Worm (Caenorhabditis elegans) whole organism, midembryonic: ENCODE data around the gene Y26E6A.3.

ENCODE experiments used
- med-1 ChIP-seq: sonication (generic microtip); optimal IDR thresholded peaks from 2 replicates; lab custom pipeline; 2017; ENCODE audit warnings: missing genetic modification characterization, mild to moderate bottlenecking, missing compliant biosample characterization, antibody characterized with exemption, missing genetic modification reagents; ENCODE audit not compliant: insufficient read depth
- ref-1 ChIP-seq: fragments of 200-800 bp; sonication (Bioruptor generic); conservative IDR thresholded peaks from 2 replicates; pipeline ENCODE4 v1.3.6; 2022; ENCODE audit warnings: missing genetic modification reagents, missing genetic modification characterization, missing compliant biosample characterization

DNA sequence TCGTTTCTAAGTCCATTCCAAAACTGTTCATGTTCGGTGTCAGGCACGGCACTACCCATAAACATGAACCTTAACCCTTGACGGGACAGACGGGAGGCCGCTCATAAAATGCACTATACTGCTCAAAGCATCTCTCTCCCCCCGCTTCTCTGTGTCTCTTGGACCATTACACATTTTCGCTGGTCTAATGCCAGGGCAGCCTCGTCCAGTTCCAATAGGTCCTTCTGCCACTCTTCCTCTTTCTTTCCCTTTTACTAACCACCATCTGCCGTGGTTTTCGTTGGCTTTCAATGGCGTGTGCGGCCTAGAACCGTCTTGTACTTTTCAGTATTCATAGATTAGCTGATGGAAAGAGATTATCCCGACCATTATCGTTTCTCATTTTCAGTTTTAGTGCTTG, 38.4 kb upstream of the Y26E6A.3 start:
- TF ChIP-seq ref-1 (GFP tag; lab: Robert Waterston, UW) (no peak), med-1 (GFP tag; lab: Kevin White, UChicago) (no peak)
